Worm (Caenorhabditis elegans) whole organism, young adult: ENCODE results near the gene F16B12.1.

Experiments
- C17E4.6 ChIP-seq: fragments of 200-800 bp; sonication (Bioruptor generic); IDR thresholded peaks from 2 replicates; pipeline ENCODE4 v1.3.6; 2022; ENCODE audit warnings: missing genetic modification reagents, missing genetic modification characterization, missing compliant biosample characterization
- F10E7.11 ChIP-seq: sonication (generic microtip); optimal IDR thresholded peaks from 2 replicates; lab custom pipeline; 2017; ENCODE audit warnings: mild to moderate bottlenecking, missing genetic modification characterization, moderate library complexity, missing compliant biosample characterization
- F22D6.2 ChIP-seq: sonication (generic microtip); optimal IDR thresholded peaks from 2 replicates; lab custom pipeline; 2016; ENCODE audit warnings: mild to moderate bottlenecking, missing genetic modification characterization, missing compliant biosample characterization
- F55B11.4 ChIP-seq: sonication (generic microtip); optimal IDR thresholded peaks from 2 replicates; lab custom pipeline; 2016; ENCODE audit warnings: missing compliant biosample characterization, missing genetic modification characterization, borderline replicate concordance; ENCODE audit not compliant: insufficient read depth
- F57A8.1 ChIP-seq: fragments of 200-800 bp; sonication (Bioruptor generic); optimal IDR thresholded peaks from 2 replicates; lab custom pipeline; 2018; ENCODE audit warnings: mild to moderate bottlenecking, missing genetic modification characterization, moderate library complexity, missing compliant biosample characterization
- F57C9.4 ChIP-seq: sonication (generic microtip); optimal IDR thresholded peaks from 2 replicates; lab custom pipeline; 2017; ENCODE audit warnings: mild to moderate bottlenecking, missing genetic modification characterization, missing compliant biosample characterization
- T26A5.8 ChIP-seq: sonication (generic microtip); optimal IDR thresholded peaks from 2 replicates; lab custom pipeline; 2016; ENCODE audit warnings: missing genetic modification characterization, missing compliant biosample characterization
- Y53G8AR.9 ChIP-seq: fragments of 200-800 bp; sonication (Bioruptor generic); conservative IDR thresholded peaks from 2 replicates; pipeline ENCODE4 v1.3.6; 2022; ENCODE audit warnings: missing genetic modification reagents, missing genetic modification characterization, missing compliant biosample characterization
- Y95B8A.8 ChIP-seq: fragments of 200-800 bp; sonication (Bioruptor generic); IDR thresholded peaks from 2 replicates; pipeline ENCODE4 v1.3.6; 2022; ENCODE audit warnings: missing genetic modification reagents, missing genetic modification characterization, missing compliant biosample characterization
- akir-1 ChIP-seq: fragments of 200-800 bp; sonication (Bioruptor generic); optimal IDR thresholded peaks from 2 replicates; lab custom pipeline; 2018; ENCODE audit warnings: mild to moderate bottlenecking, missing genetic modification characterization, moderate library complexity, missing compliant biosample characterization
- aptf-3 ChIP-seq: fragments of 200-800 bp; sonication (Bioruptor generic); IDR thresholded peaks from 2 replicates; pipeline ENCODE4 v1.3.6; 2022; ENCODE audit warnings: missing genetic modification characterization, missing compliant biosample characterization
- attf-6 ChIP-seq: fragments of 200-800 bp; sonication (Bioruptor generic); IDR thresholded peaks from 2 replicates; pipeline ENCODE4 v1.3.6; 2022; ENCODE audit warnings: missing genetic modification reagents, missing genetic modification characterization, missing compliant biosample characterization
- bed-1 ChIP-seq: fragments of 200-800 bp; sonication (Bioruptor generic); IDR thresholded peaks from 2 replicates; pipeline ENCODE4 v1.3.6; 2022; ENCODE audit warnings: missing genetic modification reagents, missing genetic modification characterization, missing compliant biosample characterization
- cebp-1 ChIP-seq, 2 experiments: fragments of 200-800 bp in 1 of 2; sonication (Bioruptor generic) in 1 of 2; sonication (generic microtip) in 1 of 2; IDR thresholded peaks in 1 of 2; optimal IDR thresholded peaks in 1 of 2; 2 replicates each; pipeline versions ENCODE4 v1.3.6 to Lab custom; 2017 to 2022; ENCODE audit warnings: missing compliant biosample characterization in 2 of 2, missing genetic modification characterization in 2 of 2, mild to moderate bottlenecking in 1 of 2, missing genetic modification reagents in 1 of 2, moderate library complexity in 1 of 2
- ceh-100 ChIP-seq: fragments of 200-800 bp; sonication (Bioruptor generic); IDR thresholded peaks from 2 replicates; pipeline ENCODE4 v1.3.6; 2022; ENCODE audit warnings: missing genetic modification reagents, missing genetic modification characterization, missing compliant biosample characterization
- ceh-27 ChIP-seq: fragments of 200-800 bp; sonication (Bioruptor generic); optimal IDR thresholded peaks from 2 replicates; lab custom pipeline; 2018; ENCODE audit warnings: mild to moderate bottlenecking, missing genetic modification characterization, moderate library complexity, missing compliant biosample characterization
- ceh-40 ChIP-seq: fragments of 200-800 bp; sonication (Bioruptor generic); IDR thresholded peaks from 2 replicates; pipeline ENCODE4 v1.3.6; 2022; ENCODE audit warnings: missing genetic modification characterization, missing compliant biosample characterization
- ceh-91 ChIP-seq: fragments of 200-800 bp; sonication (Bioruptor generic); IDR thresholded peaks from 2 replicates; pipeline ENCODE4 v1.3.6; 2022; ENCODE audit warnings: missing genetic modification reagents, missing genetic modification characterization, missing compliant biosample characterization
- chd-7 ChIP-seq: sonication (generic microtip); optimal IDR thresholded peaks from 2 replicates; lab custom pipeline; 2016; ENCODE audit warnings: mild to moderate bottlenecking, missing genetic modification characterization, moderate library complexity, missing compliant biosample characterization
- dpff-1 ChIP-seq: sonication (generic microtip); optimal IDR thresholded peaks from 2 replicates; lab custom pipeline; 2017; ENCODE audit warnings: mild to moderate bottlenecking, missing genetic modification characterization, missing compliant biosample characterization
- egl-18 ChIP-seq: fragments of 200-800 bp; sonication (Bioruptor generic); IDR thresholded peaks from 2 replicates; pipeline ENCODE4 v1.3.6; 2022; ENCODE audit warnings: missing genetic modification reagents, missing genetic modification characterization, missing compliant biosample characterization
- ekl-4 ChIP-seq: fragments of 200-800 bp; sonication (Bioruptor generic); IDR thresholded peaks from 2 replicates; pipeline ENCODE4 v1.3.6; 2022; ENCODE audit warnings: missing genetic modification reagents, missing genetic modification characterization, missing compliant biosample characterization
- fkh-3 ChIP-seq: sonication (generic microtip); optimal IDR thresholded peaks from 2 replicates; lab custom pipeline; 2016; ENCODE audit warnings: mild to moderate bottlenecking, missing genetic modification characterization, missing compliant biosample characterization
- lin-40 ChIP-seq: sonication (generic microtip); optimal IDR thresholded peaks from 2 replicates; lab custom pipeline; 2016; ENCODE audit warnings: missing genetic modification characterization, mild to moderate bottlenecking, missing compliant biosample characterization, missing genotype, missing genetic modification reagents
- madf-10 ChIP-seq: sonication (generic microtip); optimal IDR thresholded peaks from 2 replicates; lab custom pipeline; 2016; ENCODE audit warnings: mild to moderate bottlenecking, missing genetic modification characterization, missing compliant biosample characterization
- madf-6 ChIP-seq: fragments of 200-800 bp; sonication (Bioruptor generic); IDR thresholded peaks from 2 replicates; pipeline ENCODE4 v1.3.6; 2022; ENCODE audit warnings: missing genetic modification reagents, missing genetic modification characterization, missing compliant biosample characterization
- mcd-1 ChIP-seq: fragments of 200-800 bp; sonication (Bioruptor generic); IDR thresholded peaks from 2 replicates; pipeline ENCODE4 v1.3.6; 2022; ENCODE audit warnings: missing genetic modification reagents, missing genetic modification characterization, missing compliant biosample characterization
- mes-4 ChIP-seq: sonication (generic microtip); optimal IDR thresholded peaks from 2 replicates; lab custom pipeline; 2016; ENCODE audit warnings: missing genotype, missing genetic modification characterization, missing compliant biosample characterization
- mxl-1 ChIP-seq: sonication (generic microtip); optimal IDR thresholded peaks from 2 replicates; lab custom pipeline; 2016; ENCODE audit warnings: missing genetic modification characterization, missing compliant biosample characterization
- nfya-1 ChIP-seq: sonication (generic microtip); optimal IDR thresholded peaks from 2 replicates; lab custom pipeline; 2017; ENCODE audit warnings: antibody characterized with exemption, missing compliant biosample characterization, missing genetic modification characterization, borderline replicate concordance; ENCODE audit not compliant: insufficient read depth
- nfya-2 ChIP-seq: fragments of 200-800 bp; sonication (Bioruptor generic); IDR thresholded peaks from 2 replicates; pipeline ENCODE4 v1.3.6; 2022; ENCODE audit warnings: missing genetic modification reagents, missing genetic modification characterization, missing compliant biosample characterization
- nfyb-1 ChIP-seq: fragments of 200-800 bp; sonication (Bioruptor generic); IDR thresholded peaks from 2 replicates; pipeline ENCODE4 v1.3.6; 2022; ENCODE audit warnings: missing genetic modification reagents, missing genetic modification characterization, missing compliant biosample characterization
- nhr-120 ChIP-seq: fragments of 200-800 bp; sonication (Bioruptor generic); IDR thresholded peaks from 2 replicates; pipeline ENCODE4 v1.3.6; 2022; ENCODE audit warnings: missing genetic modification characterization, missing compliant biosample characterization
- nhr-179 ChIP-seq: sonication (generic microtip); optimal IDR thresholded peaks from 2 replicates; lab custom pipeline; 2016; ENCODE audit warnings: mild to moderate bottlenecking, missing genetic modification characterization, missing compliant biosample characterization
- pbrm-1 ChIP-seq: fragments of 200-800 bp; sonication (Bioruptor generic); IDR thresholded peaks from 2 replicates; pipeline ENCODE4 v1.3.6; 2022; ENCODE audit warnings: missing genetic modification reagents, missing genetic modification characterization, missing compliant biosample characterization
- repo-1 ChIP-seq: sonication (generic microtip); optimal IDR thresholded peaks from 2 replicates; lab custom pipeline; 2017; ENCODE audit warnings: mild to moderate bottlenecking, missing genetic modification characterization, missing compliant biosample characterization
- rpc-1 ChIP-seq, 2 experiments: fragments of 150-350 bp in 1 of 2; sonication (generic microtip) in 1 of 2; optimal IDR thresholded peaks; 2 replicates each; lab custom pipeline; 2014 to 2018; ENCODE audit warnings: missing biosample characterization in 1 of 2, missing genetic modification characterization in 1 of 2, missing genetic modification reagents in 1 of 2, missing genotype in 1 of 2
- snpc-1.1 ChIP-seq: sonication (generic microtip); optimal IDR thresholded peaks from 2 replicates; lab custom pipeline; 2017; ENCODE audit warnings: missing genetic modification characterization, mild to moderate bottlenecking, missing compliant biosample characterization, antibody characterized with exemption, moderate library complexity, missing genotype, missing genetic modification reagents; ENCODE audit not compliant: insufficient read depth
- snpc-3.4 ChIP-seq: sonication (generic microtip); optimal IDR thresholded peaks from 2 replicates; lab custom pipeline; 2017; ENCODE audit warnings: missing genetic modification characterization, mild to moderate bottlenecking, missing compliant biosample characterization, antibody characterized with exemption, moderate library complexity, missing genotype, missing genetic modification reagents
- snpc-4 ChIP-seq, 5 experiments: fragments of 150-350 bp in 1 of 5; sonication (generic microtip) in 4 of 5; optimal IDR thresholded peaks; 2 replicates each; lab custom pipeline; 2014 to 2018; ENCODE audit warnings: missing genetic modification characterization in 5 of 5, missing biosample characterization in 3 of 5, antibody characterized with exemption in 2 of 5, mild to moderate bottlenecking in 2 of 5, missing compliant biosample characterization in 2 of 5, missing genotype in 2 of 5, moderate library complexity in 2 of 5, missing genetic modification reagents in 1 of 5
- unc-62 ChIP-seq: fragments of 150-350 bp; optimal IDR thresholded peaks from 2 replicates; lab custom pipeline; 2014; ENCODE audit warnings: missing biosample characterization, missing genetic modification reagents, missing genetic modification characterization
- xnd-1 ChIP-seq: sonication (generic microtip); optimal IDR thresholded peaks from 2 replicates; lab custom pipeline; 2016; ENCODE audit warnings: missing genotype, missing genetic modification reagents, missing genetic modification characterization, missing compliant biosample characterization
- ztf-18 ChIP-seq: sonication (generic microtip); optimal IDR thresholded peaks from 2 replicates; lab custom pipeline; 2016; ENCODE audit warnings: missing genotype, mild to moderate bottlenecking, missing genetic modification characterization, missing compliant biosample characterization
- ztf-22 ChIP-seq: fragments of 200-800 bp; sonication (Bioruptor generic); optimal IDR thresholded peaks from 2 replicates; lab custom pipeline; 2018; ENCODE audit warnings: mild to moderate bottlenecking, missing genetic modification characterization, moderate library complexity, missing compliant biosample characterization
- ztf-25 ChIP-seq: fragments of 200-800 bp; sonication (Bioruptor generic); IDR thresholded peaks from 2 replicates; pipeline ENCODE4 v1.3.6; 2022; ENCODE audit warnings: missing genetic modification reagents, missing genetic modification characterization, missing compliant biosample characterization

Gene F16B12.1

DNA sequence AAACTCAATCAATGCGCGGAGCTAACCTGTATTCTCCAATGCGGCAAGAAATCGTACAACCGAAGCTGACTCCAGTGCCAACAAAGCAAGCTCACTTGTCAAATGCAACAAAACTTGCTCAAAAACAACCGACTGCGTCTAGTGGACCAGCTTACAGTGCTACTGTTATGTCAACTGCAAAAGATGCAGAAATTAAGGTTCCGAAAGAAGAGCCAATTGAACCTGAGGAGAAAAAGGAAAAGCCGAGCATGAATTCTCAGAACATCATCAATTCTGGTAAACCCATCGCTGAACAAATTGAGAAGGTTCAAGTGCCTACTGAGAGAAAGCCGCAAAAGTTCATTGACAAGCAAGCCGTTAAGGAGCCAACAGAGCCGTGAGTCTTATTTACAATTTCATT is 46.2 kb downstream of the F16B12.1 start:
- TF ChIP-seq ceh-40 (GFP tag; lab: Robert Waterston, UW) (no peak), bed-1 (GFP tag; lab: Robert Waterston, UW) (no peak), ztf-22 (GFP tag; lab: Kevin White, UChicago) (no peak), nfyb-1 (no peak), F22D6.2 (no peak), ceh-91 (GFP tag; lab: Robert Waterston, UW) (no peak), Y53G8AR.9 (GFP tag; lab: Robert Waterston, UW) (no peak), repo-1 (no peak), nfya-2 (GFP tag; lab: Robert Waterston, UW) (no peak), Y95B8A.8 (GFP tag; lab: Robert Waterston, UW) (no peak)

DNA sequence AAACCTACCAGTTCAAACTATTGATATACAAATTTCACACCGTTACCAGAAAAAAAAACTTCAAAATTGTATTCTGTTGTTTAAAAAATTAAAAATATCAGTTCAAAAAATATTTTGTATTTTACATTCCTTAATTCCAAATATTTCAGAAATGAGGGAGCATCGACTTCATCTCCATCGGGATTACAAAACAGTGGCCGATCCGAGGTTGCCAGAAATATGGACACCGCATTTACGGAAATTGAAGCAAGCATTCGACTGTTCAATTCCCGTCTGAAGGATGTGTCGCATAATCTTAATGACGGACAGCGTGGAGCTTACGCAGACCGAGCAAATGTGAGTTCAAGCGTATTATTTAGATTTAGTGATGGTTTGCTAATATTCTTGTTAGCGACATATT is 47.4 kb downstream of the F16B12.1 start:
- no peak for TF ChIP-seq ztf-25
- no peak for TF ChIP-seq chd-7 (tag; lab: Kevin White, UChicago)
- TF ChIP-seq akir-1, result no peak
- no peak for TF ChIP-seq snpc-3.4 (tag; lab: Kevin White, UChicago)
- no peak for TF ChIP-seq xnd-1 (tag; lab: Kevin White, UChicago)
- no peak for TF ChIP-seq F57C9.4
- no peak for TF ChIP-seq T26A5.8
- no peak for TF ChIP-seq ceh-100
- no peak for TF ChIP-seq mxl-1
- TF ChIP-seq attf-6 (GFP tag; lab: Robert Waterston, UW), result no peak
- TF ChIP-seq rpc-1 (optimal IDR thresholded peaks at IDR 0.05; lab: Kevin White, UChicago), result no peak
- no peak for TF ChIP-seq rpc-1 (tag; optimal IDR thresholded peaks at IDR 0.05; lab: Kevin White, UChicago)
- no peak for TF ChIP-seq mes-4 (tag; lab: Kevin White, UChicago)
- no peak for TF ChIP-seq C17E4.6 (GFP tag; lab: Robert Waterston, UW)
- no peak for TF ChIP-seq aptf-3 (GFP tag; lab: Robert Waterston, UW)
- TF ChIP-seq F57A8.1 (GFP tag; lab: Kevin White, UChicago), result no peak
- TF ChIP-seq nhr-120 (GFP tag; lab: Robert Waterston, UW), result no peak
- no peak for TF ChIP-seq egl-18 (GFP tag; lab: Robert Waterston, UW)
- TF ChIP-seq snpc-4 (GFP tag; optimal IDR thresholded peaks at IDR 0.05; lab: Kevin White, UChicago), result no peak
- TF ChIP-seq snpc-4 (tag; optimal IDR thresholded peaks at IDR 0.05; lab: Kevin White, UChicago), result no peak
- TF ChIP-seq ekl-4, result no peak

DNA sequence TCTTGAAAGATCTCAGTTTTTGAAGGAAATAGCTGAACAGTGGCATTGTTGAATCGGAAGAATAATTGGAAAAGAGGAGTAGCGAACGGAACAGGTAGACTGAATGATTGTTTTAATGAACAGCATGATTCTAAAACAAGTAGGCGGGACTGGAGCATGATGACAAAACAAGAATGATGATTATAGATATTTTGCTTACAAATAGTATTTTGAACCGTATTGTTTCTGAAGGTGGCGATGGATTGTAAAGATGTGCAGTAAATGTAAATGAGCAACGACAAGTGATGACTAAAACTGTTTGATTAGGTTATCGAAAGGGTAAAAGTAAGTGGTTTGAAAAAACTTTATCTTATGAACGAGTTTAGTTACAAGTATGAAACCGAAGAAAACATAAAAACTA is 48.9 kb downstream of the F16B12.1 start, which contains the start of gene F28H6.8:
TSS of gene F28H6.8 (minus strand) at position 101 of the 400 bp plus-strand sequence.
- no peak for TF ChIP-seq fkh-3 (tag; lab: Kevin White, UChicago)
- TF ChIP-seq madf-10, result no peak
- TF ChIP-seq xnd-1 (tag; lab: Kevin White, UChicago), result no peak
- TF ChIP-seq cebp-1 (GFP tag; IDR thresholded peaks at IDR 0.05; lab: Robert Waterston, UW), result no peak
- TF ChIP-seq cebp-1 (tag; optimal IDR thresholded peaks at IDR 0.05; lab: Kevin White, UChicago), result no peak
- no peak for TF ChIP-seq unc-62 (GFP tag; lab: Kevin White, UChicago)
- TF ChIP-seq F55B11.4 (tag; lab: Kevin White, UChicago), result no peak
- TF ChIP-seq, all 124 proteins: peak for 0

DNA sequence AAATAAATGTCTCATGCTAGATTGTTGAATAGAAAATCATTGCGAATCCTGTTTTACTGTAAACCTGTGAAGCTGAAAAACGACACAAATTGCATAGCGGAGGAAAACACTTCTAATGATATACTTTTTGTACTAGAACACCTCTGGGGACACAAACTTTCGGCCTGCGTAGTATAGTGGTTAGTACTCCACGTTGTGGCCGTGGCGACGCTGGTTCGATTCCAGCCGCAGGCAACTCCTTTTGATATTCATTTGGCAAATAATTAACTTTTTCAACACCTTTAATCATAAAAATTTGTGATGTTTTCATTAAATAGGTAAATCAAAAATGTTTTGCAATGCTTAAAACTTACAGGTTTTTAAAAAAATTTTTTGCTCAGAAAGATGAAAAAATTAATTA is 49.6 kb downstream of the F16B12.1 start:
- TF ChIP-seq madf-6 (GFP tag; lab: Robert Waterston, UW) (0 out of 2 replicates have a peak, but pooled peaks have one; percentile 39), ceh-27 (GFP tag; lab: Kevin White, UChicago) (no peak), F10E7.11 (tag; lab: Kevin White, UChicago) (no peak), nhr-179 (no peak), snpc-1.1 (tag; lab: Kevin White, UChicago) (no peak), ztf-18 (tag; lab: Kevin White, UChicago) (no peak), lin-40 (tag; lab: Kevin White, UChicago) (no peak), nfyb-1 (peak; percentile 75; the same call in 1 of the 2 replicates), mcd-1 (no peak), nfya-1 (tag; lab: Kevin White, UChicago) (no peak), pbrm-1 (GFP tag; lab: Robert Waterston, UW) (peak; percentile 83), dpff-1 (tag; lab: Kevin White, UChicago) (no peak)
